Fruit fly (Drosophila melanogaster) whole organism, pupa: ENCODE measurements around the gene CG13720.

Experiments used
- CG10348 ChIP-seq: fragments of 200-800 bp; sonication (Bioruptor generic); IDR thresholded peaks from 2 replicates; pipeline ENCODE4 v1.3.6; 2022; ENCODE audit warnings: missing biosample characterization, missing genetic modification characterization
- CG12605 ChIP-seq: fragments of 200-800 bp; sonication (Bioruptor generic); IDR thresholded peaks from 2 replicates; pipeline ENCODE4 v1.3.6; 2022; ENCODE audit warnings: missing biosample characterization, missing genetic modification characterization
- CG13204 ChIP-seq: fragments of 200-800 bp; sonication (Bioruptor generic); optimal IDR thresholded peaks from 2 replicates; lab custom pipeline; 2018; ENCODE audit warnings: missing biosample characterization, mild to moderate bottlenecking, missing genetic modification characterization, moderate library complexity
- CG14655 ChIP-seq: fragments of 200-800 bp; sonication (Bioruptor generic); optimal IDR thresholded peaks from 3 replicates; lab custom pipeline; 2017; ENCODE audit warnings: mild to moderate bottlenecking, missing biosample characterization, missing genetic modification reagents, missing genetic modification characterization
- CG15710 ChIP-seq: fragments of 200-800 bp; sonication (Bioruptor generic); optimal IDR thresholded peaks from 2 replicates; lab custom pipeline; 2018; ENCODE audit warnings: missing biosample characterization, mild to moderate bottlenecking, missing genetic modification characterization, moderate library complexity
- CG17806 ChIP-seq: fragments of 200-800 bp; sonication (Bioruptor generic); optimal IDR thresholded peaks from 2 replicates; lab custom pipeline; 2018; ENCODE audit warnings: missing biosample characterization, mild to moderate bottlenecking, missing genetic modification characterization, moderate library complexity
- CG32121 ChIP-seq: fragments of 200-800 bp; sonication (Bioruptor generic); IDR thresholded peaks from 2 replicates; pipeline ENCODE4 v1.3.6; 2022; ENCODE audit warnings: missing biosample characterization, missing genetic modification characterization
- CG34367 ChIP-seq: fragments of 200-800 bp; sonication (Bioruptor generic); optimal IDR thresholded peaks from 2 replicates; lab custom pipeline; 2018; ENCODE audit warnings: missing biosample characterization, mild to moderate bottlenecking, missing genetic modification characterization
- CG4496 ChIP-seq: fragments of 200-800 bp; sonication (Bioruptor generic); IDR thresholded peaks from 3 replicates; pipeline ENCODE4 v1.3.6; 2022; ENCODE audit warnings: missing biosample characterization, missing genetic modification characterization
- CG8159 ChIP-seq: fragments of 200-800 bp; sonication (Bioruptor generic); optimal IDR thresholded peaks from 3 replicates; lab custom pipeline; 2018; ENCODE audit warnings: missing biosample characterization, mild to moderate bottlenecking, missing genetic modification characterization, moderate library complexity
- CG8301 ChIP-seq: fragments of 200-800 bp; sonication (Bioruptor generic); optimal IDR thresholded peaks from 2 replicates; lab custom pipeline; 2018; ENCODE audit warnings: missing biosample characterization, mild to moderate bottlenecking, missing genetic modification characterization
- CG9948 ChIP-seq: fragments of 200-800 bp; sonication (Bioruptor generic); optimal IDR thresholded peaks from 2 replicates; lab custom pipeline; 2018; ENCODE audit warnings: missing biosample characterization, mild to moderate bottlenecking, missing genetic modification characterization, moderate library complexity
- D1 ChIP-seq: fragments of 200-800 bp; sonication (Bioruptor generic); optimal IDR thresholded peaks from 2 replicates; lab custom pipeline; 2018; ENCODE audit warnings: missing biosample characterization, mild to moderate bottlenecking, missing genetic modification characterization, moderate library complexity
- EcR ChIP-seq: fragments of 200-800 bp; sonication (Bioruptor generic); optimal IDR thresholded peaks from 3 replicates; lab custom pipeline; 2019; ENCODE audit warnings: missing biosample characterization, missing genetic modification characterization, mild to moderate bottlenecking, moderate library complexity, missing genetic modification reagents
- Ets98B ChIP-seq: fragments of 200-800 bp; sonication (Bioruptor generic); IDR thresholded peaks from 2 replicates; pipeline ENCODE4 v1.3.6; 2022; ENCODE audit warnings: missing biosample characterization, missing genetic modification characterization
- Pif1A ChIP-seq: fragments of 200-800 bp; sonication (Bioruptor generic); optimal IDR thresholded peaks from 3 replicates; lab custom pipeline; 2016; ENCODE audit warnings: missing biosample characterization, missing genetic modification characterization
- Pif1B ChIP-seq: fragments of 200-800 bp; sonication (Bioruptor generic); optimal IDR thresholded peaks from 3 replicates; lab custom pipeline; 2016; ENCODE audit warnings: missing biosample characterization, missing genetic modification characterization
- Snoo ChIP-seq: fragments of 200-800 bp; sonication (Bioruptor generic); optimal IDR thresholded peaks from 3 replicates; lab custom pipeline; 2017; ENCODE audit warnings: missing biosample characterization, mild to moderate bottlenecking, missing genetic modification characterization, inconsistent platforms
- fd96Ca ChIP-seq: fragments of 200-800 bp; sonication (Bioruptor generic); IDR thresholded peaks from 3 replicates; pipeline ENCODE4 v1.3.6; 2022; ENCODE audit warnings: missing biosample characterization, missing genetic modification characterization
- gl ChIP-seq: fragments of 200-800 bp; sonication (Bioruptor generic); optimal IDR thresholded peaks from 2 replicates; lab custom pipeline; 2018; ENCODE audit warnings: missing biosample characterization, mild to moderate bottlenecking, missing genetic modification characterization
- rn ChIP-seq: fragments of 200-800 bp; sonication (Bioruptor generic); IDR thresholded peaks from 2 replicates; pipeline ENCODE4 v1.3.6; 2022; ENCODE audit warnings: missing biosample characterization, missing genetic modification characterization

CG13720 gene

DNA sequence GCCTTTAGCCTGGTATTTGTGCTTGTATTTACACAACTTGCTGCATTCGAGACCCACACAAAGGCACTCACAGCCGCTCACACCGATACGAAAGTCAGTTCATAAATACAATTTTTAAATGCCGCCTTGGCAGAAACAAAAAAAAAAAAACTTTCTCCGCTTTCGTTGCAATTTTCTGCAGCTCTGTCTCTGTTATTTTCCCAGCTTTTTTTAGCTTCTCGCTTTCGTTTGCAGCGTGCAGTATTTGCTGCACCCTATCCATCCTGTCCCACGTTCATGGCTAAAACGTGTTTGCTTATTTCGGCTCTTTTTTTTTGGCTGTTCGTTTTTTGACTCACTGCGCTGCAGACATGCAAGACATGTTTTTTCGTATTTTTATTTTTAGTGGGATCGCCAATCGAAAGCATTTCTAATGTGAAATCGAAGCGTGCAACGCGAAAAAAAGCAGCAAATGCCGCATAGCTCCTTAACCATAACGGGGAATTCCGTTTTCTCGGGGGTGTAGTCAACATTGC is 19.2 kb upstream of the CG13720 start:
- TF ChIP-seq CG17806 (no peak), CG12605 (GFP tag; lab: Robert Waterston, UW) (no peak), EcR (GFP tag; lab: Kevin White, UChicago) (no peak), CG4496 (GFP tag; lab: Robert Waterston, UW) (0 out of 3 replicates have a peak, but pooled peaks have one; percentile 39), CG8301 (no peak), CG32121 (GFP tag; lab: Robert Waterston, UW) (no peak), CG15710 (tag; lab: Kevin White, UChicago) (no peak)

DNA sequence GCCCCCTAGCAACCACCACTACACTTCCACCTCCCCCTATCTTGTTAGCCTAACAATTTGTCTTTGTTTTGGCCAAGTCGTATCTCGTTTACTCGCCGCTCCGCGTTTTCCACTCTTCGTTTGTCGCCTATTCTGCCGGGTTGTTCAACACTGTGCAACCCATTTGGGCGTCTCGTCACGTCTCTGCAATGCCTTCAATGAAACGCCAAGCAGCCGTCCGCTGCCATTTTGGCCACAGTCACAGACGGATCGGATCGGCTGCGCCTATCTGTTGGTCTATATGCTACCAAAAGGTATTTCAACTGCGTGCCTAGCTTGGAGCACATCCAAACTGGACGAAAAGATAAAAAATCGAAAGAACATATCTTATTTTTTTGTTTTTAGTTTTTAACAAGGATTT is 16.1 kb upstream of the CG13720 start:
- no peak for TF ChIP-seq rn (GFP tag; lab: Robert Waterston, UW)
- peak; percentile 39 for TF ChIP-seq Ets98B (GFP tag; lab: Robert Waterston, UW)
- TF ChIP-seq Pif1B (GFP tag; lab: Kevin White, UChicago), result no peak
- TF ChIP-seq CG13204 (GFP tag; lab: Kevin White, UChicago), result no peak
- peak; percentile 19; the same call in 1 of the 3 replicates for TF ChIP-seq fd96Ca (GFP tag; lab: Robert Waterston, UW)
- no peak for TF ChIP-seq Snoo (tag; lab: Kevin White, UChicago)
- TF ChIP-seq, all 21 proteins: peak for 2

DNA sequence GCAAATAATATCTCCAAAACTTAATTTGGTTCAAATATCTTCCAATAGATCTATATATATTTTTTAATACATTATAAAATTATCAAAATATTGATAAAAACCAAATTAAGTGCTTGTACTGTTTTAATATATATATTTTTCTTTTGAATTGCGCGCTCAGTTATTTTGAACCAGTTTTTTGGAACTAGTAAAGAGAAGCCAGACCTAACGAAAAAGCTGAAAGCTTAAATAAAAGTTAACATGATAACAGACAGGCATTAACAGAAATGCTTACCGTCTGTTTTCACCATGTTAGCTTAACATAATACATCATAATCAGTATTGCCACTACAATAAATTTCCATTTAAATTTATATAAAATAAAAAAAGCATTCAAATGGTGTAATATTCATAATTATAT is 10.0 kb upstream of the CG13720 start:
- TF ChIP-seq D1 (tag; lab: Kevin White, UChicago) (no peak), Pif1A (GFP tag; lab: Kevin White, UChicago) (no peak), rn (GFP tag; lab: Robert Waterston, UW) (no peak), Pif1B (GFP tag; lab: Kevin White, UChicago) (no peak), fd96Ca (GFP tag; lab: Robert Waterston, UW) (no peak), CG9948 (tag; lab: Kevin White, UChicago) (no peak), CG8301 (no peak), gl (tag; lab: Kevin White, UChicago) (no peak), CG13204 (GFP tag; lab: Kevin White, UChicago) (no peak), CG4496 (GFP tag; lab: Robert Waterston, UW) (no peak), Ets98B (GFP tag; lab: Robert Waterston, UW) (no peak), CG17806 (no peak), CG34367 (tag; lab: Kevin White, UChicago) (no peak), EcR (GFP tag; lab: Kevin White, UChicago) (no peak), CG12605 (GFP tag; lab: Robert Waterston, UW) (no peak)

DNA sequence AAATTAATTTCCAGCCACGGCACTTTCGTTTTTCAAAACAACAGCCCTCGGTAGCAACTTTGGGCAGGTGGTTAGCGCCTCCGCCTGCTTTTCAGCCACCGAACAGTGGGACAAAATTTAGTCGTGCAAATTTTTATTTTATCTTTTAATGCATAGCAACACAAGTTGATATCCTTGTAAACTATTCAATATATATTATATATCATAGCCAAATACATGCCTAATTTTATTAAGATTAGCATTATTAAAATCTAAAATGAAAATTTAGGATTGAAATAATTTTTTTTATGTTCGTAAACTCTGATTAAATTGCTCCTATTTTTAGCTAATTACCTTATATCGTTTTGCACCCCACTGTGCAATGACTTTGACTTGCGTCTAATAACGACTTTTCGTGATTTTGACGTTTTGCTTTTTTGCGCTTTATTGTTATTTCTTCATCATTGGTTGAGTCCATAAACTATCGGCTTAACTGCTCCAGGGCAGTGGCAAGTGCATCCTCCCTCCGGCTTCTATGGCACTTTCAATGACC is 8.7 kb upstream of the CG13720 start:
- no peak for TF ChIP-seq CG13204 (GFP tag; lab: Kevin White, UChicago)
- peak; percentile 3 for TF ChIP-seq Pif1A (GFP tag; lab: Kevin White, UChicago)
- peak; percentile 10 for TF ChIP-seq Pif1B (GFP tag; lab: Kevin White, UChicago)
- TF ChIP-seq CG9948 (tag; lab: Kevin White, UChicago), result peak; percentile 1

DNA sequence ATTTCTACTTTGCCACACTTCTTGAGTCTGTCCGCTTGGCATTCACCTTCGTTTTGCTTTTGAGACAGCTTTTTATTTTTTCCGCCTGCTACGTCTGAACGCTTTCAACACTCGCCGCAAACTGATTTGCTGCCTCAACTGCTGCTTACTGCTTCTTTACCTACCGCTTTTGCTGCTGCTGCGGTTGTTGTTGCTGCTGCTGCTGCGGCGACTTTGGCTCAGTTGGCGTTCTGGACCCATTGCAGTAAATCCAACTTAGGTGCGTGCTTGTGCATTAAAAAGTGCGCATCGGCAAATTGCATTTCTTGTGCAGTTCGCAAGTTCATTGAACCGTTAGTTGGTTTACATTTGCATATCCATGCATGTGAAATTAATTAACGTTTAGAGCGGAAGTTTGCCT is 8.0 kb upstream of the CG13720 start, which contains the start of gene NT1:
Gene NT1, minus strand, starts transcription at position 127 of the 400 bp plus-strand sequence.
- TF ChIP-seq CG34367 (tag; lab: Kevin White, UChicago), result no peak
- no peak for TF ChIP-seq Ets98B (GFP tag; lab: Robert Waterston, UW)
- no peak for TF ChIP-seq Pif1B (GFP tag; lab: Kevin White, UChicago)
- TF ChIP-seq CG32121 (GFP tag; lab: Robert Waterston, UW), result no peak
- TF ChIP-seq D1 (tag; lab: Kevin White, UChicago), result no peak
- TF ChIP-seq EcR (GFP tag; lab: Kevin White, UChicago), result peak; percentile 69
- no peak for TF ChIP-seq Pif1A (GFP tag; lab: Kevin White, UChicago)
- TF ChIP-seq CG9948 (tag; lab: Kevin White, UChicago), result no peak
- no peak for TF ChIP-seq gl (tag; lab: Kevin White, UChicago)
- no peak for TF ChIP-seq CG15710 (tag; lab: Kevin White, UChicago)
- no peak for TF ChIP-seq fd96Ca (GFP tag; lab: Robert Waterston, UW)
- TF ChIP-seq CG13204 (GFP tag; lab: Kevin White, UChicago), result peak; percentile 60
- no peak for TF ChIP-seq rn (GFP tag; lab: Robert Waterston, UW)
- no peak for TF ChIP-seq CG10348 (GFP tag; lab: Robert Waterston, UW)

DNA sequence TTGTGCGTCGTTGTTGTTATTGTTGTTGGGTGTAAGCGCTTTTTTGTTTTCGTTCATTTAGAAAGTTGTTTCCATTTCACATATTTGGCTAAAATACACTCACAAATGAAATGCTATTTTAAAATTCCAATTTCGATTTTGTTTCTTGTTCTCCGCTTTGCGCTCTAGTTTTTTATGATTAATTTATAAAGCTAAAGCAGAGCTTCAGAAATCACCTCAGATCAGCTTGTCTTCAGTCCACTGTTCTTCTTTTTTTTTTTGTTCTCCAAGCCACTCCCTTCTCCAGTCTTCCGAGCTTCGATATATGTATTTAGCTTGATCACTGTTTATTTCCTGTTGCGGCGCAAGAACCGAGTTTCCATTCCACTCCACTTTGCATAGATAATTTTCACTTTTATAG is 7.5 kb upstream of the CG13720 start:
- TF ChIP-seq CG32121 (GFP tag; lab: Robert Waterston, UW) (no peak), CG8159 (tag; lab: Kevin White, UChicago) (no peak), D1 (tag; lab: Kevin White, UChicago) (no peak), CG4496 (GFP tag; lab: Robert Waterston, UW) (no peak), EcR (GFP tag; lab: Kevin White, UChicago) (no peak), Pif1A (GFP tag; lab: Kevin White, UChicago) (no peak), CG34367 (tag; lab: Kevin White, UChicago) (no peak), CG8301 (no peak), CG14655 (no peak), CG15710 (tag; lab: Kevin White, UChicago) (no peak), Snoo (tag; lab: Kevin White, UChicago) (no peak), gl (tag; lab: Kevin White, UChicago) (no peak), Pif1B (GFP tag; lab: Kevin White, UChicago) (no peak)
